Worm (Caenorhabditis elegans) whole organism, midembryonic: ENCODE data around the gene mml-1.
A peak's percentile ranks its signal among the peaks of the same experiment; 100 is the strongest.

ENCODE experiments used
- T22C8.4 ChIP-seq: fragments of 200-800 bp; sonication (Bioruptor generic); IDR thresholded peaks from 2 replicates; pipeline ENCODE4 v1.3.6; 2022; ENCODE audit warnings: missing genetic modification characterization, missing compliant biosample characterization
- cog-1 ChIP-seq: sonication (generic microtip); optimal IDR thresholded peaks from 2 replicates; lab custom pipeline; 2016; ENCODE audit warnings: missing genetic modification characterization, missing compliant biosample characterization
- flt-1 ChIP-seq: fragments of 200-800 bp; sonication (Bioruptor generic); IDR thresholded peaks from 2 replicates; pipeline ENCODE4 v1.3.6; 2022; ENCODE audit warnings: missing genetic modification characterization, missing compliant biosample characterization
- klf-2 ChIP-seq: fragments of 200-800 bp; sonication (Bioruptor generic); conservative IDR thresholded peaks from 2 replicates; pipeline ENCODE4 v1.3.6; 2022; ENCODE audit warnings: missing genetic modification reagents, missing genetic modification characterization, missing compliant biosample characterization
- med-1 ChIP-seq: sonication (generic microtip); optimal IDR thresholded peaks from 2 replicates; lab custom pipeline; 2017; ENCODE audit warnings: missing genetic modification characterization, mild to moderate bottlenecking, missing compliant biosample characterization, antibody characterized with exemption, missing genetic modification reagents; ENCODE audit not compliant: insufficient read depth
- ref-1 ChIP-seq: fragments of 200-800 bp; sonication (Bioruptor generic); conservative IDR thresholded peaks from 2 replicates; pipeline ENCODE4 v1.3.6; 2022; ENCODE audit warnings: missing genetic modification reagents, missing genetic modification characterization, missing compliant biosample characterization
- tab-1 ChIP-seq: fragments of 200-800 bp; sonication (Bioruptor generic); IDR thresholded peaks from 2 replicates; pipeline ENCODE4 v1.3.6; 2022; ENCODE audit warnings: missing genetic modification characterization, missing compliant biosample characterization
- ztf-23 ChIP-seq: fragments of 200-800 bp; sonication (Bioruptor generic); IDR thresholded peaks from 2 replicates; pipeline ENCODE4 v1.3.6; 2022; ENCODE audit warnings: missing genetic modification reagents, missing genetic modification characterization, missing compliant biosample characterization
- ztf-29 ChIP-seq: fragments of 200-800 bp; sonication (Bioruptor generic); IDR thresholded peaks from 2 replicates; pipeline ENCODE4 v1.3.6; 2022; ENCODE audit warnings: missing genetic modification reagents, missing genetic modification characterization, missing compliant biosample characterization

mml-1 gene

ce11 chrIII:7374681-7375271 is at the start of gene mml-1:
Gene mml-1, minus strand, starts transcription at chrIII:7374731.
- TF ChIP-seq flt-1 (GFP tag; lab: Robert Waterston, UW), result no peak
- TF ChIP-seq klf-2 (GFP tag; lab: Robert Waterston, UW), result no peak
- no peak for TF ChIP-seq tab-1 (GFP tag; lab: Robert Waterston, UW)
- TF ChIP-seq ztf-29 (GFP tag; lab: Robert Waterston, UW), result no peak
- TF ChIP-seq cog-1 (tag; lab: Kevin White, UChicago), result no peak
- TF ChIP-seq ztf-23 (GFP tag; lab: Robert Waterston, UW), result no peak
- TF ChIP-seq med-1 (GFP tag; lab: Kevin White, UChicago), result no peak
- no peak for TF ChIP-seq ref-1 (GFP tag; lab: Robert Waterston, UW)
- no peak for TF ChIP-seq T22C8.4 (GFP tag; lab: Robert Waterston, UW)

DNA sequence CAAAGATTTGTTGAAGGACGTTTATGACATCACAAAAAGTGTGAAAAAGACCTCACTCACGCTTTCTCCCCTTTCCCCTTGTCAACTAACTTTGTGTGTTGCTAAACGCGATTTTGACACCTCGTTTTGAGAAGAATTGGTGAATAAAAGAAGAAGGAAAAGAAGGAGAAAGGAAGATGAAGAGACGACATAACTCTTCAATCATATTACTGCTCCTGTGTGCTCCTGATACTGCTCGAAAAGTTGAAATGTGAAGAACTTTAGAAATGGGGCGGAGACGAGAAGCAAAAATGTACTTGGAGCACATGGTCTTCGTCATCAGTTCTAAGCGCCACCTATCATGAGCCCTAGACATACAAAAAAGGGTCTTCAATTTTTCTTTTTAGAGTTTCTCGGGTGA is 24.5 kb upstream of the mml-1 start:
- TF ChIP-seq ztf-23 (GFP tag; lab: Robert Waterston, UW) (no peak), T22C8.4 (GFP tag; lab: Robert Waterston, UW) (no peak), ref-1 (GFP tag; lab: Robert Waterston, UW) (no peak), med-1 (GFP tag; lab: Kevin White, UChicago) (no peak), flt-1 (GFP tag; lab: Robert Waterston, UW) (no peak), klf-2 (GFP tag; lab: Robert Waterston, UW) (no peak), cog-1 (tag; lab: Kevin White, UChicago) (no peak), tab-1 (GFP tag; lab: Robert Waterston, UW) (no peak), ztf-29 (GFP tag; lab: Robert Waterston, UW) (no peak)

DNA sequence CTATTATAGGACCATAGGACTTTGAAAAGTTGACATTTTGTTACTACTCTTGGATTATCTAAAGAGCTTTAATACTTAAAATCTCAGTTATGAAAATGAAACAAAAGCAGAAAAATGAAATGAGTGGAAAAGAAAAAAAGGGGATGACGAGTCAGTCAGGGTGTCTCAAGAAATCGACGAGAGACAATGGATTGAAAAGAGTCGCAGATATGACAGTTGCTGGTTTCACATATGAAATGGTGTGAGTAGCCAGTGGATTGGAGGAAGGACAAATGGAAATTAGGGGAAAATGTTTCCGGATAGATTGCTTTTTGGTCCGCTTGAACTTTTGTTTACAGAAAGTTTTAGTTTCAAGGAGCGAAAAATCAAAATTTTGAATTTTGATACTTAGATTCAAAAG is 22.7 kb upstream of the mml-1 start:
- TF ChIP-seq cog-1 (tag; lab: Kevin White, UChicago) (no peak), flt-1 (GFP tag; lab: Robert Waterston, UW) (no peak), ref-1 (GFP tag; lab: Robert Waterston, UW) (no peak), tab-1 (GFP tag; lab: Robert Waterston, UW) (no peak), T22C8.4 (GFP tag; lab: Robert Waterston, UW) (no peak), med-1 (GFP tag; lab: Kevin White, UChicago) (no peak), ztf-29 (GFP tag; lab: Robert Waterston, UW) (no peak), klf-2 (GFP tag; lab: Robert Waterston, UW) (no peak), ztf-23 (GFP tag; lab: Robert Waterston, UW) (no peak)

- no peak for TF ChIP-seq cog-1 (tag; lab: Kevin White, UChicago)
- TF ChIP-seq ztf-23 (GFP tag; lab: Robert Waterston, UW), result no peak
- TF ChIP-seq med-1 (GFP tag; lab: Kevin White, UChicago), result no peak
- TF ChIP-seq ref-1 (GFP tag; lab: Robert Waterston, UW), result no peak
- TF ChIP-seq ztf-29 (GFP tag; lab: Robert Waterston, UW), result no peak
- no peak for TF ChIP-seq tab-1 (GFP tag; lab: Robert Waterston, UW)
- TF ChIP-seq flt-1 (GFP tag; lab: Robert Waterston, UW), result no peak
- TF ChIP-seq T22C8.4 (GFP tag; lab: Robert Waterston, UW), result no peak
Measured at ce11 chrIII:7395354-7395753, 20.8 kb upstream of the mml-1 start, which contains the start of gene lgc-50. Gene lgc-50, minus strand, starts transcription at chrIII:7395454.

DNA sequence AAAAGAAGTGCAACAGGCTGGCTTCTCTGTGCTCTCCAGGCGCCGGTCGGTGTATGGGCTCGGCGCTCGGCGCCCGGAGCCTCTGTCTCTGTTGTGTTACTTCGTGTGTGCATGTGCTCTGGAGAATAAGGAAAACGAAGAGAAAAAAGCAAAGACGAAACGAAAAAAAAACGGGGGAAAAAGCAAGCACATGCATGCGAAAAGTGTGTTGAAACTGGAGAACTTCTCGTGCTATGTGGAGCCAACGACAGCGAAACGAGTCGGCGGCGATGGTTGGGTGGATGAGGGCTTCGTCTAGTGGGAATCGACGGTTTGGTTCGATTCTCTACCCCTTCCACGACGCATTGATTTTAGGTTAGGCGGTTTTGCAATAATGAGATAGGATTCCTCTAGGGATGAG is 12.8 kb upstream of the mml-1 start:
- TF ChIP-seq ref-1 (GFP tag; lab: Robert Waterston, UW), result no peak
- 0 out of 2 replicates have a peak, but pooled peaks have one; percentile 33 for TF ChIP-seq ztf-23 (GFP tag; lab: Robert Waterston, UW)

DNA sequence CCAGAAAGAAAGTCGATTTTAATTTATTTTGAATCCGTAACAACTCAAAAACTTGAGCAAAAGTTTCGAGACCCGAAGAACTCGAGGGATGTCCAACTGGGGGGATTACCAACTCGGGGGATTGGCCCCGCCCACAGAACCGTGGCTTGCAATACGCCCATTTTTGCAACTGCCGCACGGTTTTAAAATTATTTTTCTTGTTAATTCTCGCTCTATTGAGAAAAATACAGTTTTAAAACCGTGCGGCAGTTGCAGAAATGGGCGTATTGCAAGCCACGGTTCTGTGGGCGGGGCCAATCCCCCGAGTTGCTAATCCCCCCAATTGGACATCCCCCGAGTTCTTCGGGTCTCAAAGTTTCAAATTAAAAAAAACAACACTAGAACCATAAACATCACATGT is 12.0 kb upstream of the mml-1 start:
- TF ChIP-seq ztf-23 (GFP tag; lab: Robert Waterston, UW), result 0 out of 2 replicates have a peak, but pooled peaks have one; percentile 37
- 0 out of 2 replicates have a peak, but pooled peaks have one; percentile 50 for TF ChIP-seq flt-1 (GFP tag; lab: Robert Waterston, UW)

DNA sequence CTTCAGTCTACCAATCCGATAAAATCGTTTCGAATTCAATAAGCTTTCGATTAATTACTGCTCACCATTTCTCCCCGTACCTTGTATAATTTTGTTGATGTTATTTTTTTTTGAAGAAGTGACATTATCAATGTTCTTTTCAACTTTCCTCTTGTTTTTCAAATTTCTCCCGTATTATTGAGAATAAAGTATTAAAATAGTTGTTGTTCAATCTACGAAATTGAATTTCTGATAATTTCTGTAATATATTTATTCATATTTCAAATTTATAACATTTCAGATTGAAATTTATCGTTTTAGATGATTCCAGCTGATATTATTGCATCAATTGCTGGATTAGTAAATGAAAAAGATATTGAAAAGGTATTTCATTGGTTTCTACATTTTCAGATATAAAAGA is 11.4 kb upstream of the mml-1 start, which contains the start of gene trd-1:
Gene trd-1, plus strand, starts transcription at position 301 of the 400 bp plus-strand sequence.
- TF ChIP-seq cog-1 (tag; lab: Kevin White, UChicago), result no peak
- no peak for TF ChIP-seq klf-2 (GFP tag; lab: Robert Waterston, UW)
- TF ChIP-seq T22C8.4 (GFP tag; lab: Robert Waterston, UW), result no peak
- TF ChIP-seq tab-1 (GFP tag; lab: Robert Waterston, UW), result no peak
- no peak for TF ChIP-seq med-1 (GFP tag; lab: Kevin White, UChicago)
- TF ChIP-seq ztf-23 (GFP tag; lab: Robert Waterston, UW), result no peak
- TF ChIP-seq ref-1 (GFP tag; lab: Robert Waterston, UW), result no peak
- TF ChIP-seq flt-1 (GFP tag; lab: Robert Waterston, UW), result no peak
- TF ChIP-seq ztf-29 (GFP tag; lab: Robert Waterston, UW), result no peak

DNA sequence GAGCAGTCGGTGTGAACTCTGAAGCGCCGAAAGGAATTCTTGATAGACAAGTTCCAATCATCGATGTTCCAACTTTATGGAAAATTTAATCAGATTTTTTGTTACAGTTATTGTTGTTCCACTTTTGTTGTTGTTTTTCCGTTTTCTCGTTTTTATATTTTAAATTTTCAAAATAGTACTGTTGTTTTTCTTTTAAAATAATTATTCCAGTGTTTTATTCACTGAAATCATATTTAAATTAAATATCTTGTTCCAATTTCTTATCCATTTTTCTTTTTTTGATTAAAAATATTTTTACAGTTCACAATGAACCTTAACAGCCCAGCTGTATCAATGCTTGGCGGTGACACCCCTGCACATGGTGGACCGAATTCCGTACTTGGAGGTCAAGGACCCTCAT is 9.2 kb upstream of the mml-1 start, which contains the start of gene tbp-1:
Gene tbp-1, plus strand, starts transcription at position 301 of the 400 bp plus-strand sequence.
- no peak for TF ChIP-seq cog-1 (tag; lab: Kevin White, UChicago)
- no peak for TF ChIP-seq klf-2 (GFP tag; lab: Robert Waterston, UW)
- no peak for TF ChIP-seq ref-1 (GFP tag; lab: Robert Waterston, UW)
- no peak for TF ChIP-seq ztf-29 (GFP tag; lab: Robert Waterston, UW)
- TF ChIP-seq flt-1 (GFP tag; lab: Robert Waterston, UW), result no peak
- no peak for TF ChIP-seq T22C8.4 (GFP tag; lab: Robert Waterston, UW)
- TF ChIP-seq tab-1 (GFP tag; lab: Robert Waterston, UW), result no peak
- no peak for TF ChIP-seq med-1 (GFP tag; lab: Kevin White, UChicago)
- TF ChIP-seq ztf-23 (GFP tag; lab: Robert Waterston, UW), result no peak

DNA sequence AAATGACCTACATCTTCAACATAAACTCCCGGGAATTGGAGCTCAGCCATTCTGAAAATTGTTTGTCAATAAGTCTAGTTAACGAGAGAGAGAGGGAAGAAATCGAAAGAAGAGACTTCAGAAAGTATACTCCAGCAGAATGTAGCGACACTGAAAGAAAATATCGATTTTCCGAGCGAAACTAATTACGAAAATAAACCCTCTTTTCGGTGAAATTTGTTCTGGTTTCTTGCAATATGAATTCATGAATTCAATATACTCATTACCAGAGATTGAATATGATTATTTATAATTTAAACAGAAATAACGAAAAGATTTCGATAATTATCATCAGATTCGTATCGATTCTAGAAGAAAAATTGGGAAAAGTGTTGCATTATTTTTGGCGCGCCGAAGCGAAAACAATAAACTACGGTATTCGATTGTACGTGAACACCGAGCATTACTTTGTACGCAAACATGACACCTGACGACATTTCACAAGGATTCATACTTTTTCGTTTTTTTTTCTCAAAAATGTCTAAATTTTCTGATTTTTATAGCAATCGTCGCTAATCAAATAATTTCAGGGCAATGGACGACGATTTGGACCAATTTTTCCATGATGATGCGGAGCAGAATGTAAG is 7.1 kb upstream of the mml-1 start, which contains the start of the genes hmg-4 and T20B12.3:
Gene hmg-4, minus strand, starts transcription at position 51 of the 626 bp plus-strand sequence.
Gene T20B12.3, plus strand, starts transcription at position 570 of the 626 bp plus-strand sequence.
- TF ChIP-seq tab-1 (GFP tag; lab: Robert Waterston, UW) (no peak), ztf-29 (GFP tag; lab: Robert Waterston, UW) (no peak), flt-1 (GFP tag; lab: Robert Waterston, UW) (no peak), ref-1 (GFP tag; lab: Robert Waterston, UW) (no peak), ztf-23 (GFP tag; lab: Robert Waterston, UW) (no peak), klf-2 (GFP tag; lab: Robert Waterston, UW) (no peak), cog-1 (tag; lab: Kevin White, UChicago) (no peak), med-1 (GFP tag; lab: Kevin White, UChicago) (no peak), T22C8.4 (GFP tag; lab: Robert Waterston, UW) (no peak)
